Worm (Caenorhabditis elegans): ENCODE measurements around the gene F09E5.11.

F09E5.11 gene

ce11 chrII:5310795-5311194 lies 47.2 kb downstream of the F09E5.11 start:
- TF ChIP-seq F33H1.4 (GFP tag; IDR thresholded peaks at IDR 0.05) (no peak), tlf-1 (GFP tag; optimal IDR thresholded peaks at IDR 0.05) (no peak), ets-4 (GFP tag; optimal IDR thresholded peaks at IDR 0.05) (no peak), egl-18 (GFP tag; IDR thresholded peaks at IDR 0.05) (no peak), ceh-100 (GFP tag; IDR thresholded peaks at IDR 0.05) (no peak), Y79H2A.3 (GFP tag; conservative IDR thresholded peaks at IDR 0.05) (no peak), aptf-2 (GFP tag; conservative IDR thresholded peaks at IDR 0.05) (no peak), hlh-12 (tag; optimal IDR thresholded peaks at IDR 0.05) (no peak), nhr-120 (GFP tag; IDR thresholded peaks at IDR 0.05) (no peak), ztf-22 (GFP tag; optimal IDR thresholded peaks at IDR 0.05) (no peak), madf-6 (GFP tag; IDR thresholded peaks at IDR 0.05) (no peak), somi-1 (GFP tag; optimal IDR thresholded peaks at IDR 0.05) (no peak), ama-1 (optimal IDR thresholded peaks at IDR 0.05) (no peak), ama-1 (GFP tag; optimal IDR thresholded peaks at IDR 0.05) (no peak), lin-54 (GFP tag; optimal IDR thresholded peaks at IDR 0.05) (no peak), xnd-1 (tag; optimal IDR thresholded peaks at IDR 0.05) (no peak), lin-40 (tag; optimal IDR thresholded peaks at IDR 0.05) (no peak), ztf-3 (GFP tag; optimal IDR thresholded peaks at IDR 0.05) (no peak)

ce11 chrII:5309720-5310119 lies 48.3 kb downstream of the F09E5.11 start:
- TF ChIP-seq zfh-2 (GFP tag; conservative IDR thresholded peaks at IDR 0.05) (no peak), nhr-90 (tag; optimal IDR thresholded peaks at IDR 0.05) (no peak), D2030.7 (GFP tag; IDR thresholded peaks at IDR 0.05) (no peak), B0261.1 (tag; optimal IDR thresholded peaks at IDR 0.05) (no peak), dox-1 (GFP tag; IDR thresholded peaks at IDR 0.05) (no peak), hlh-26 (GFP tag; conservative IDR thresholded peaks at IDR 0.05) (no peak), F55B11.4 (tag; optimal IDR thresholded peaks at IDR 0.05; ENCODE audit: borderline replicate concordance, insufficient read depth) (no peak), unc-130 (GFP tag; optimal IDR thresholded peaks at IDR 0.05) (no peak), ztf-26 (tag; optimal IDR thresholded peaks at IDR 0.05) (no peak), lin-54 (GFP tag; optimal IDR thresholded peaks at IDR 0.05) (no peak)

DNA sequence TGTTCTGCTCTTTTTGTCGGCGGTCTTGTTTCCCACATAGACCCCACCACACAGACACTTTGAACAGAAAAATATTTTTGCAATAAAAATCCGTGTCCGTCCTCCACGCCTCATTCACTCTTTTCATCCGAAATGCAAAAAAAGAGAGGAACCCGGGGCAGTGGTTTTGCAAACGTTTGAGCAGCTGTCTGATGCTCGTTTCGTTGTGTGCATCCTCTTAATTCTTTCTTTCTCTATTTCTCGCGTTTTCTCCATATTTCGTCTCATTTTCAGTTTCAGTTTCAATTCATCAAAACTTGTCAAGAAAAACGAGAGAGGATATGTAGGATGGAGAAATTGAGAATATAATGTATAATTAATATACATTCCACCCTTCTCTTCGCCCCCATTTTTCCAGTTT lies 49.0 kb downstream of the F09E5.11 start:
- TF ChIP-seq nhr-80 (tag; optimal IDR thresholded peaks at IDR 0.05) (no peak), athp-1 (tag; optimal IDR thresholded peaks at IDR 0.05) (no peak), F22D6.2 (tag; optimal IDR thresholded peaks at IDR 0.05) (no peak), pha-4 (tag; optimal IDR thresholded peaks at IDR 0.05) (no peak), tbx-9 (tag; optimal IDR thresholded peaks at IDR 0.05; ENCODE audit: borderline replicate concordance) (no peak), efl-1 (GFP tag; optimal IDR thresholded peaks at IDR 0.05) (no peak), T26A5.8 (tag; optimal IDR thresholded peaks at IDR 0.05) (no peak), ztf-25 (GFP tag; IDR thresholded peaks at IDR 0.05) (no peak), Y67H2A.10 (GFP tag; conservative IDR thresholded peaks at IDR 0.05) (no peak), aptf-2 (GFP tag; conservative IDR thresholded peaks at IDR 0.05) (no peak), ztf-22 (GFP tag; optimal IDR thresholded peaks at IDR 0.05) (no peak), hlh-12 (tag; optimal IDR thresholded peaks at IDR 0.05) (no peak)

Measured in whole organism, young adult.